Worm (Caenorhabditis elegans) whole organism, L1 larva: ENCODE measurements around the gene fbxa-25.
"Not testable (repeated sequence)": the region's sequence is repeated elsewhere in the genome, so short reads cannot be mapped to it uniquely, and the experiment has no call there.

ENCODE experiments used
- Y116A8C.19 ChIP-seq: sonication (generic microtip); optimal IDR thresholded peaks from 2 replicates; lab custom pipeline; 2016; ENCODE audit warnings: missing compliant biosample characterization, missing genetic modification characterization, borderline replicate concordance
- alr-1 ChIP-seq: fragments of 200-800 bp; sonication (Bioruptor generic); optimal IDR thresholded peaks from 2 replicates; lab custom pipeline; 2018; ENCODE audit warnings: borderline replicate concordance, mild to moderate bottlenecking, missing genetic modification characterization, missing compliant biosample characterization
- aly-2 ChIP-seq: fragments of 150-350 bp; optimal IDR thresholded peaks from 2 replicates; lab custom pipeline; 2014; ENCODE audit warnings: missing biosample characterization, missing genetic modification characterization
- ceh-63 ChIP-seq: fragments of 200-800 bp; sonication (Bioruptor generic); optimal IDR thresholded peaks from 2 replicates; lab custom pipeline; 2018; ENCODE audit warnings: mild to moderate bottlenecking, missing genetic modification characterization, missing compliant biosample characterization
- ces-1 ChIP-seq: fragments of 150-350 bp; optimal IDR thresholded peaks from 2 replicates; lab custom pipeline; 2014; ENCODE audit warnings: missing biosample characterization, missing genetic modification reagents, missing genetic modification characterization
- efl-1 ChIP-seq, 4 experiments: fragments of 150-350 bp; optimal IDR thresholded peaks in 3 of 4; peaks in 1 of 4; 1 replicate in 1 of 4; 2 replicates in 3 of 4; lab custom pipeline; 2014; ENCODE audit warnings: missing biosample characterization in 2 of 4, missing genetic modification characterization in 2 of 4, missing genetic modification reagents in 2 of 4
- egl-13 ChIP-seq: sonication (generic microtip); optimal IDR thresholded peaks from 2 replicates; lab custom pipeline; 2016; ENCODE audit warnings: missing genotype, missing genetic modification reagents, missing genetic modification characterization, missing compliant biosample characterization
- elt-3 ChIP-seq, 6 experiments: fragments of 150-350 bp in 1 of 6; sonication (generic microtip); optimal IDR thresholded peaks; 2 replicates each; lab custom pipeline; 2017 to 2018; ENCODE audit warnings: missing biosample characterization in 6 of 6, missing genetic modification characterization in 6 of 6, inconsistent platforms in 1 of 6
- fkh-8 ChIP-seq: sonication (generic microtip); optimal IDR thresholded peaks from 2 replicates; lab custom pipeline; 2016; ENCODE audit warnings: mild to moderate bottlenecking, missing genetic modification characterization, missing compliant biosample characterization
- fos-1 ChIP-seq: fragments of 150-350 bp; optimal IDR thresholded peaks from 2 replicates; lab custom pipeline; 2014; ENCODE audit warnings: missing biosample characterization, missing genetic modification characterization
- jun-1 ChIP-seq: fragments of 150-350 bp; optimal IDR thresholded peaks from 2 replicates; lab custom pipeline; 2014; ENCODE audit warnings: missing biosample characterization, missing genetic modification reagents, missing genetic modification characterization
- lin-15B ChIP-seq: fragments of 150-350 bp; sonication (generic microtip); optimal IDR thresholded peaks from 3 replicates; lab custom pipeline; 2014; ENCODE audit warnings: missing biosample characterization, missing genetic modification characterization
- lin-39 ChIP-seq: fragments of 150-350 bp; optimal IDR thresholded peaks from 2 replicates; lab custom pipeline; 2014; ENCODE audit warnings: missing biosample characterization, missing genetic modification reagents, missing genetic modification characterization
- mdl-1 ChIP-seq, 2 experiments: fragments of 150-350 bp; optimal IDR thresholded peaks; 2 replicates each; lab custom pipeline; 2014 to 2017; ENCODE audit warnings: missing biosample characterization in 2 of 2, missing genetic modification characterization in 2 of 2, inconsistent platforms in 1 of 2
- mep-1 ChIP-seq: fragments of 150-350 bp; optimal IDR thresholded peaks from 2 replicates; lab custom pipeline; 2014; ENCODE audit warnings: missing biosample characterization, missing genetic modification characterization
- nhr-20 ChIP-seq: sonication (generic microtip); optimal IDR thresholded peaks from 2 replicates; lab custom pipeline; 2016; ENCODE audit warnings: mild to moderate bottlenecking, missing genetic modification characterization, missing compliant biosample characterization
- nhr-47 ChIP-seq: sonication (generic microtip); optimal IDR thresholded peaks from 2 replicates; lab custom pipeline; 2016; ENCODE audit warnings: mild to moderate bottlenecking, missing genetic modification characterization, moderate library complexity, missing compliant biosample characterization
- pag-3 ChIP-seq: sonication (generic microtip); optimal IDR thresholded peaks from 2 replicates; lab custom pipeline; 2017; ENCODE audit warnings: missing genetic modification characterization, mild to moderate bottlenecking, missing compliant biosample characterization, antibody characterized with exemption, borderline replicate concordance; ENCODE audit not compliant: insufficient read depth
- pax-3 ChIP-seq: fragments of 200-800 bp; sonication (Bioruptor generic); optimal IDR thresholded peaks from 2 replicates; lab custom pipeline; 2018; ENCODE audit warnings: mild to moderate bottlenecking, missing genetic modification characterization, moderate library complexity, missing compliant biosample characterization
- pqm-1 ChIP-seq: sonication (generic microtip); optimal IDR thresholded peaks from 3 replicates; lab custom pipeline; 2017; ENCODE audit warnings: missing biosample characterization, missing genetic modification characterization
- sptf-1 ChIP-seq: fragments of 150-350 bp; optimal IDR thresholded peaks from 2 replicates; lab custom pipeline; 2014; ENCODE audit warnings: missing biosample characterization, missing genetic modification characterization
- tbx-2 ChIP-seq: sonication (generic microtip); optimal IDR thresholded peaks from 2 replicates; lab custom pipeline; 2016; ENCODE audit warnings: missing genetic modification characterization, missing compliant biosample characterization
- tlp-1 ChIP-seq: fragments of 150-350 bp; optimal IDR thresholded peaks from 2 replicates; lab custom pipeline; 2014; ENCODE audit warnings: missing biosample characterization, missing genetic modification characterization
- zip-4 ChIP-seq: fragments of 200-800 bp; sonication (Bioruptor generic); optimal IDR thresholded peaks from 2 replicates; lab custom pipeline; 2018; ENCODE audit warnings: mild to moderate bottlenecking, missing genetic modification characterization, moderate library complexity, missing compliant biosample characterization
- ztf-11 ChIP-seq, 2 experiments: sonication (generic microtip); optimal IDR thresholded peaks; 2 replicates each; lab custom pipeline; 2016 to 2017; ENCODE audit warnings: missing genetic modification characterization in 2 of 2, missing biosample characterization in 1 of 2, missing compliant biosample characterization in 1 of 2

fbxa-25 gene

ce11 chrIII:1380535-1381274 is 31.5 kb upstream of the fbxa-25 start, which contains the start of the genes pals-21 and Y82E9BR.6:
Gene pals-21 (minus strand): TSS chrIII:1380635.
Gene Y82E9BR.6 (plus strand): TSS chrIII:1381224.
- TF ChIP-seq efl-1 (optimal IDR thresholded peaks at IDR 0.05; lab: Kevin White, UChicago): no peak
- peak in 1 of 2 experiments; percentile 52 for TF ChIP-seq efl-1 (GFP tag; optimal IDR thresholded peaks at IDR 0.05 in 1 of 2; lab: Kevin White, UChicago)
- no peak for TF ChIP-seq lin-39 (tag; lab: Kevin White, UChicago)
- TF ChIP-seq zip-4 (GFP tag; lab: Kevin White, UChicago): no peak
- TF ChIP-seq, all 84 proteins: peak for 1

- not testable (repeated sequence) for TF ChIP-seq pag-3 (tag; lab: Kevin White, UChicago); elt-3 (tag; optimal IDR thresholded peaks at IDR 0.05; lab: Kevin White, UChicago); jun-1 (tag; lab: Kevin White, UChicago)
Measured at ce11 chrIII:1377903-1378302, 28.7 kb upstream of the fbxa-25 start, which contains the start of gene pals-40. Gene pals-40 (minus strand): TSS chrIII:1378003.

- not testable (repeated sequence) for TF ChIP-seq pax-3; fos-1 (tag; lab: Kevin White, UChicago); alr-1 (tag; lab: Kevin White, UChicago)
Measured at ce11 chrIII:1375491-1375890, 26.2 kb upstream of the fbxa-25 start, which contains the start of gene Y82E9BR.10. Gene Y82E9BR.10 (minus strand): TSS chrIII:1375591.

- TF ChIP-seq ces-1 (GFP tag; lab: Kevin White, UChicago) (no peak), efl-1 (optimal IDR thresholded peaks at IDR 0.05; lab: Kevin White, UChicago) (no peak), efl-1 (GFP tag; optimal IDR thresholded peaks at IDR 0.05 in 1 of 2; lab: Kevin White, UChicago) (peak in 1 of 2 experiments; percentile 13)
Measured at ce11 chrIII:1374355-1374807, 25.1 kb upstream of the fbxa-25 start, which contains the start of gene Y82E9BR.20. Gene Y82E9BR.20 (plus strand): TSS chrIII:1374405.

- TF ChIP-seq fkh-8 (no peak), lin-15B (tag; lab: Kevin White, UChicago) (no peak)
- TF ChIP-seq, all 84 proteins: peak for 0
Measured at ce11 chrIII:1372563-1372962, 23.3 kb upstream of the fbxa-25 start.

ce11 chrIII:1359669-1360068 is 10.4 kb upstream of the fbxa-25 start, which contains the start of gene Y82E9BR.9:
Gene Y82E9BR.9 (minus strand): TSS chrIII:1359769.
- TF ChIP-seq sptf-1 (tag; lab: Kevin White, UChicago): no peak
- no peak for TF ChIP-seq ceh-63 (GFP tag; lab: Kevin White, UChicago)
- TF ChIP-seq ztf-11 (tag; optimal IDR thresholded peaks at IDR 0.05; lab: Kevin White, UChicago): no peak
- TF ChIP-seq mdl-1 (tag; optimal IDR thresholded peaks at IDR 0.05; lab: Kevin White, UChicago): no peak
- no peak for TF ChIP-seq Y116A8C.19 (tag; lab: Kevin White, UChicago)
- TF ChIP-seq elt-3 (tag; optimal IDR thresholded peaks at IDR 0.05; lab: Kevin White, UChicago): no peak
- no peak for TF ChIP-seq pqm-1 (tag; lab: Kevin White, UChicago)
- no peak for TF ChIP-seq nhr-20 (tag; lab: Kevin White, UChicago)
- TF ChIP-seq tbx-2 (tag; lab: Kevin White, UChicago): no peak
- TF ChIP-seq pag-3 (tag; lab: Kevin White, UChicago): no peak
- TF ChIP-seq mep-1 (tag; lab: Kevin White, UChicago): no peak
- no peak for TF ChIP-seq egl-13 (tag; lab: Kevin White, UChicago)
- TF ChIP-seq nhr-47 (tag; lab: Kevin White, UChicago): no peak
- TF ChIP-seq aly-2 (tag; lab: Kevin White, UChicago): no peak
- no peak for TF ChIP-seq tlp-1
- TF ChIP-seq, all 84 proteins: peak for 0

ce11 chrIII:1357973-1358372 is 8.7 kb upstream of the fbxa-25 start, which contains the start of gene Y82E9BR.8:
Gene Y82E9BR.8 (minus strand): TSS chrIII:1358073.
- not testable (repeated sequence) for TF ChIP-seq Y116A8C.19 (tag; lab: Kevin White, UChicago); tlp-1; lin-39 (tag; lab: Kevin White, UChicago)
- TF ChIP-seq, all 84 proteins: peak for 0; not testable (repeated sequence) for 84
